Worm (Caenorhabditis elegans) whole organism, L3 larva: ENCODE measurements around the gene sru-45.

ENCODE experiments used
- ceh-16 ChIP-seq: sonication (generic microtip); optimal IDR thresholded peaks from 2 replicates; lab custom pipeline; 2017; ENCODE audit warnings: missing biosample characterization, missing genetic modification characterization
- elt-2 ChIP-seq: sonication (generic microtip); optimal IDR thresholded peaks from 2 replicates; lab custom pipeline; 2016; ENCODE audit warnings: missing genetic modification reagents, mild to moderate bottlenecking, missing genetic modification characterization, missing compliant biosample characterization
- fkh-10 ChIP-seq: sonication (generic microtip); optimal IDR thresholded peaks from 2 replicates; lab custom pipeline; 2017; ENCODE audit warnings: missing biosample characterization, missing genetic modification reagents, missing genetic modification characterization
- nhr-11 ChIP-seq: fragments of 150-350 bp; optimal IDR thresholded peaks from 2 replicates; lab custom pipeline; 2014; ENCODE audit warnings: missing biosample characterization, missing genetic modification characterization
- pqm-1 ChIP-seq: fragments of 150-350 bp; optimal IDR thresholded peaks from 2 replicates; lab custom pipeline; 2017; ENCODE audit warnings: missing biosample characterization, missing genetic modification characterization, inconsistent platforms
- unc-39 ChIP-seq: sonication (generic microtip); optimal IDR thresholded peaks from 4 replicates; lab custom pipeline; 2017; ENCODE audit warnings: missing biosample characterization, missing genetic modification characterization

DNA sequence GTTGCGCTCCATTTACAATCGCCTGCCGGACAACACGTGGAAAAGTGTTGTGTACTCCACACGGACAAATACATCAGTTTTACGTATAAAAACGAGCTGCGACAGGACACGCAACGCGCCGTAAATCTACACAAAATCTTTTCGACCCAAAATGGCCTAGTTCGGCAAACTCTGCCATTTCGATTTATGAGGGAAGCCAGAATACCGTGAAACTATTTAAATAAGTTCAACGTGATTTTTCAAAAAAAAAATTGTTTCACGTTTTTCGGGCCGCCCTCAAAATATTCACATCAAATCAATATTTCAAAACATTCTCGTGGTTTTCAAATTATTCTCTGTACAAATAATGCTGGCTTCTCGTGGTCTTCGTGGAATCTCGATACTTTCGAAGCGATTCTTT lies 38.9 kb upstream of the sru-45 start, which contains the start of gene F36D3.8:
- TF ChIP-seq nhr-11 (tag; lab: Kevin White, UChicago): no peak
- no peak for TF ChIP-seq ceh-16 (tag; lab: Kevin White, UChicago)
- TF ChIP-seq pqm-1 (tag; lab: Kevin White, UChicago): no peak
- no peak for TF ChIP-seq elt-2 (tag; lab: Kevin White, UChicago)
- TF ChIP-seq fkh-10 (GFP tag; lab: Kevin White, UChicago): no peak
- TF ChIP-seq unc-39 (tag; lab: Kevin White, UChicago): no peak
